Fruit fly (Drosophila melanogaster): Measurements from ENCODE around the gene CG8833.

dm6 chr3L:13887092-13887491 is 41.7 kb downstream of the CG8833 start:
- no peak for TF ChIP-seq CG2712 (tag; optimal IDR thresholded peaks at IDR 0.05)
- no peak for TF ChIP-seq CG15479 (GFP tag; optimal IDR thresholded peaks at IDR 0.05)
- TF ChIP-seq dpn (GFP tag; optimal IDR thresholded peaks at IDR 0.05): no peak
- no peak for TF ChIP-seq emc (GFP tag; optimal IDR thresholded peaks at IDR 0.05)
- TF ChIP-seq HLH4C (GFP tag; IDR thresholded peaks at IDR 0.05; ENCODE audit: partially characterized antibody): no peak

All from whole organism, embryonic.